Fruit fly (Drosophila melanogaster) whole organism, embryonic: ENCODE measurements around the gene Svil.
A peak's percentile ranks its signal among the peaks of the same experiment; 100 is the strongest.

Experiments
- CG10267 ChIP-seq: fragments of 200-800 bp; sonication (Bioruptor generic); optimal IDR thresholded peaks from 2 replicates; lab custom pipeline; 2018; ENCODE audit warnings: missing biosample characterization, mild to moderate bottlenecking, missing genetic modification characterization, moderate library complexity
- CG11504 ChIP-seq: fragments of 200-800 bp; sonication (Bioruptor generic); optimal IDR thresholded peaks from 3 replicates; lab custom pipeline; 2019; ENCODE audit warnings: missing biosample characterization, mild to moderate bottlenecking, missing genetic modification characterization, moderate library complexity
- CG11723 ChIP-seq: fragments of 200-800 bp; sonication (Bioruptor generic); optimal IDR thresholded peaks from 2 replicates; lab custom pipeline; 2017; ENCODE audit warnings: missing biosample characterization, mild to moderate bottlenecking, missing genetic modification characterization
- CG12769 ChIP-seq: fragments of 200-800 bp; sonication (Bioruptor generic); optimal IDR thresholded peaks from 2 replicates; lab custom pipeline; 2019; ENCODE audit warnings: missing biosample characterization, mild to moderate bottlenecking, missing genetic modification characterization, moderate library complexity
- CG13624 ChIP-seq: fragments of 200-800 bp; sonication (Bioruptor generic); optimal IDR thresholded peaks from 2 replicates; lab custom pipeline; 2016; ENCODE audit warnings: missing biosample characterization, missing genetic modification characterization
- CG16813 ChIP-seq: fragments of 200-800 bp; sonication (Bioruptor generic); IDR thresholded peaks from 3 replicates; pipeline ENCODE4 v1.3.6; 2022; ENCODE audit warnings: missing biosample characterization, missing genetic modification characterization; ENCODE audit not compliant: partially characterized antibody
- CG17568 ChIP-seq: fragments of 200-800 bp; sonication (Bioruptor generic); optimal IDR thresholded peaks from 2 replicates; lab custom pipeline; 2018; ENCODE audit warnings: missing biosample characterization, mild to moderate bottlenecking, missing genetic modification characterization, moderate library complexity
- CG17612 ChIP-seq: fragments of 200-800 bp; sonication (Bioruptor generic); IDR thresholded peaks from 2 replicates; pipeline ENCODE4 v1.3.6; 2022; ENCODE audit warnings: missing biosample characterization, missing genetic modification characterization
- CG2199 ChIP-seq: fragments of 200-800 bp; sonication (Bioruptor generic); IDR thresholded peaks from 3 replicates; pipeline ENCODE4 v1.3.6; 2022; ENCODE audit warnings: missing biosample characterization, missing genetic modification characterization
- CG32532 ChIP-seq: fragments of 200-800 bp; sonication (Bioruptor generic); IDR thresholded peaks from 2 replicates; pipeline ENCODE4 v1.3.6; 2022; ENCODE audit warnings: missing biosample characterization, missing genetic modification characterization
- CG4360 ChIP-seq: fragments of 200-800 bp; sonication (Bioruptor generic); IDR thresholded peaks from 2 replicates; pipeline ENCODE4 v1.3.6; 2022; ENCODE audit warnings: missing biosample characterization, missing genetic modification characterization
- CG4617 ChIP-seq: fragments of 200-800 bp; sonication (Bioruptor generic); optimal IDR thresholded peaks from 3 replicates; lab custom pipeline; 2016; ENCODE audit warnings: missing biosample characterization, missing genetic modification characterization, borderline replicate concordance
- CG9215 ChIP-seq: fragments of 200-800 bp; sonication (Bioruptor generic); IDR thresholded peaks from 2 replicates; pipeline ENCODE4 v1.3.6; 2022; ENCODE audit warnings: missing biosample characterization, missing genetic modification characterization
- CG9797 ChIP-seq: fragments of 200-800 bp; sonication (Bioruptor generic); optimal IDR thresholded peaks from 3 replicates; lab custom pipeline; 2018; ENCODE audit warnings: missing biosample characterization, mild to moderate bottlenecking, missing genetic modification characterization
- CG9932 ChIP-seq: fragments of 200-800 bp; sonication (Bioruptor generic); IDR thresholded peaks from 2 replicates; pipeline ENCODE4 v1.3.6; 2022; ENCODE audit warnings: missing biosample characterization, missing genetic modification characterization
- CHES-1-like ChIP-seq: fragments of 200-800 bp; sonication (Bioruptor generic); optimal IDR thresholded peaks from 2 replicates; lab custom pipeline; 2016; ENCODE audit warnings: missing biosample characterization, missing genetic modification characterization
- Chrac-16 ChIP-seq: fragments of 200-800 bp; sonication (Bioruptor generic); optimal IDR thresholded peaks from 3 replicates; lab custom pipeline; 2016; ENCODE audit warnings: missing biosample characterization, missing genetic modification characterization
- Dbx ChIP-seq: fragments of 200-800 bp; sonication (Bioruptor generic); IDR thresholded peaks from 3 replicates; pipeline ENCODE4 v1.3.6; 2022; ENCODE audit warnings: missing biosample characterization, missing genetic modification characterization
- Dll ChIP-seq: fragments of 200-800 bp; sonication (Bioruptor generic); IDR thresholded peaks from 4 replicates; pipeline ENCODE4 v1.3.6; 2022; ENCODE audit warnings: missing biosample characterization, missing genetic modification characterization; ENCODE audit not compliant: partially characterized antibody
- Doc3 ChIP-seq: fragments of 200-800 bp; sonication (Bioruptor generic); IDR thresholded peaks from 3 replicates; pipeline ENCODE4 v1.3.6; 2022; ENCODE audit warnings: missing biosample characterization, missing genetic modification characterization; ENCODE audit not compliant: partially characterized antibody
- Dref ChIP-seq: fragments of 200-800 bp; sonication (Bioruptor generic); IDR thresholded peaks from 2 replicates; pipeline ENCODE4 v1.3.6; 2022; ENCODE audit warnings: missing biosample characterization, missing genetic modification characterization
- Ets97D ChIP-seq: fragments of 200-800 bp; sonication (Bioruptor generic); optimal IDR thresholded peaks from 3 replicates; lab custom pipeline; 2016; ENCODE audit warnings: missing biosample characterization, missing genetic modification characterization
- Fer1 ChIP-seq: fragments of 200-800 bp; sonication (Bioruptor generic); optimal IDR thresholded peaks from 2 replicates; lab custom pipeline; 2017; ENCODE audit warnings: missing biosample characterization, mild to moderate bottlenecking, missing genetic modification characterization
- Fer3 ChIP-seq: fragments of 200-800 bp; sonication (Bioruptor generic); optimal IDR thresholded peaks from 2 replicates; lab custom pipeline; 2018; ENCODE audit warnings: missing biosample characterization, mild to moderate bottlenecking, missing genetic modification characterization, moderate library complexity
- HLH4C ChIP-seq: fragments of 200-800 bp; sonication (Bioruptor generic); IDR thresholded peaks from 3 replicates; pipeline ENCODE4 v1.3.6; 2022; ENCODE audit warnings: missing biosample characterization, missing genetic modification characterization; ENCODE audit not compliant: partially characterized antibody
- MBD-R2 ChIP-seq: fragments of 200-800 bp; sonication (Bioruptor generic); IDR thresholded peaks from 2 replicates; pipeline ENCODE4 v1.3.6; 2022; ENCODE audit warnings: missing biosample characterization, missing genetic modification characterization
- MESR4 ChIP-seq: fragments of 200-800 bp; sonication (Bioruptor generic); optimal IDR thresholded peaks from 2 replicates; lab custom pipeline; 2018; ENCODE audit warnings: missing biosample characterization, mild to moderate bottlenecking, missing genetic modification characterization, moderate library complexity
- Med ChIP-seq: fragments of 200-800 bp; sonication (Bioruptor generic); peaks from one replicate; lab custom pipeline; 2016; ENCODE audit warnings: missing biosample characterization, missing genetic modification characterization, mild to moderate bottlenecking, inconsistent platforms, moderate library complexity
- Myb ChIP-seq: fragments of 200-800 bp; sonication (Bioruptor generic); optimal IDR thresholded peaks from 2 replicates; lab custom pipeline; 2016; ENCODE audit warnings: missing biosample characterization, missing genetic modification characterization
- NfI ChIP-seq: fragments of 200-800 bp; sonication (Bioruptor generic); optimal IDR thresholded peaks from 3 replicates; lab custom pipeline; 2018; ENCODE audit warnings: missing biosample characterization, mild to moderate bottlenecking, missing genetic modification characterization, moderate library complexity
- Rfx ChIP-seq: fragments of 200-800 bp; sonication (Bioruptor generic); IDR thresholded peaks from 2 replicates; pipeline ENCODE4 v1.3.6; 2022; ENCODE audit warnings: missing biosample characterization, missing genetic modification characterization
- Trl ChIP-seq, 3 experiments: fragments of >200 bp in 2 of 3; fragments of 200-800 bp in 1 of 3; sonication (Bioruptor generic) in 1 of 3; optimal IDR thresholded peaks; 2 replicates in 1 of 3; 3 replicates in 2 of 3; lab custom pipeline; 2016 to 2017; ENCODE audit warnings: missing biosample characterization in 1 of 3, missing genetic modification characterization in 1 of 3
- aop ChIP-seq: fragments of 200-800 bp; sonication (Bioruptor generic); IDR thresholded peaks from 2 replicates; pipeline ENCODE4 v1.3.6; 2022; ENCODE audit warnings: missing biosample characterization, missing genetic modification characterization
- bbx ChIP-seq: fragments of 200-800 bp; sonication (Bioruptor generic); IDR thresholded peaks from 2 replicates; pipeline ENCODE4 v1.3.6; 2022; ENCODE audit warnings: missing biosample characterization, missing genetic modification characterization; ENCODE audit not compliant: partially characterized antibody
- chn ChIP-seq: fragments of 200-800 bp; sonication (Bioruptor generic); optimal IDR thresholded peaks from 2 replicates; lab custom pipeline; 2016; ENCODE audit warnings: missing biosample characterization, missing genetic modification characterization
- dm ChIP-seq: fragments of 200-800 bp; sonication (Bioruptor generic); optimal IDR thresholded peaks from 3 replicates; lab custom pipeline; 2016; ENCODE audit warnings: missing biosample characterization, missing genetic modification characterization
- gfzf ChIP-seq: fragments of 200-800 bp; sonication (Bioruptor generic); optimal IDR thresholded peaks from 2 replicates; lab custom pipeline; 2016; ENCODE audit warnings: missing biosample characterization, mild to moderate bottlenecking, missing genetic modification characterization, moderate library complexity
- hkb ChIP-seq, 2 experiments: fragments of 200-800 bp in 1 of 2; fragments of >200 bp in 1 of 2; sonication (Bioruptor generic) in 1 of 2; IDR thresholded peaks in 1 of 2; optimal IDR thresholded peaks in 1 of 2; 2 replicates each; pipeline versions ENCODE4 v1.3.6 to Lab custom; 2017 to 2022; ENCODE audit warnings: missing biosample characterization in 1 of 2, missing genetic modification characterization in 1 of 2
- lab ChIP-seq: fragments of 200-800 bp; sonication (Bioruptor generic); optimal IDR thresholded peaks from 3 replicates; lab custom pipeline; 2017; ENCODE audit warnings: missing biosample characterization, missing genetic modification characterization, mild to moderate bottlenecking, moderate library complexity, missing genetic modification reagents
- lmd ChIP-seq: fragments of 200-800 bp; sonication (Bioruptor generic); IDR thresholded peaks from 2 replicates; pipeline ENCODE4 v1.3.6; 2022; ENCODE audit warnings: missing biosample characterization, missing genetic modification characterization
- luna ChIP-seq: fragments of 200-800 bp; sonication (Bioruptor generic); optimal IDR thresholded peaks from 2 replicates; lab custom pipeline; 2016; ENCODE audit warnings: missing biosample characterization, missing genetic modification characterization
- nmo ChIP-seq: fragments of 200-800 bp; sonication (Bioruptor generic); optimal IDR thresholded peaks from 2 replicates; lab custom pipeline; 2018; ENCODE audit warnings: missing biosample characterization, mild to moderate bottlenecking, missing genetic modification characterization, moderate library complexity
- pzg ChIP-seq: fragments of 200-800 bp; sonication (Bioruptor generic); optimal IDR thresholded peaks from 3 replicates; lab custom pipeline; 2018; ENCODE audit warnings: missing biosample characterization, mild to moderate bottlenecking, missing genetic modification characterization, moderate library complexity
- salm ChIP-seq: fragments of 200-800 bp; sonication (Bioruptor generic); optimal IDR thresholded peaks from 2 replicates; lab custom pipeline; 2018; ENCODE audit warnings: missing biosample characterization, mild to moderate bottlenecking, missing genetic modification characterization
- so ChIP-seq: fragments of 200-800 bp; sonication (Bioruptor generic); IDR thresholded peaks from 3 replicates; pipeline ENCODE4 v1.3.6; 2022; ENCODE audit warnings: missing biosample characterization, missing genetic modification characterization
- sob ChIP-seq: fragments of 200-800 bp; sonication (Bioruptor generic); IDR thresholded peaks from 2 replicates; pipeline ENCODE4 v1.3.6; 2022; ENCODE audit warnings: missing biosample characterization, missing genetic modification characterization
- sr ChIP-seq: fragments of 200-800 bp; sonication (Bioruptor generic); IDR thresholded peaks from 3 replicates; pipeline ENCODE4 v1.3.6; 2022; ENCODE audit warnings: missing biosample characterization, missing genetic modification characterization

Gene Svil

DNA sequence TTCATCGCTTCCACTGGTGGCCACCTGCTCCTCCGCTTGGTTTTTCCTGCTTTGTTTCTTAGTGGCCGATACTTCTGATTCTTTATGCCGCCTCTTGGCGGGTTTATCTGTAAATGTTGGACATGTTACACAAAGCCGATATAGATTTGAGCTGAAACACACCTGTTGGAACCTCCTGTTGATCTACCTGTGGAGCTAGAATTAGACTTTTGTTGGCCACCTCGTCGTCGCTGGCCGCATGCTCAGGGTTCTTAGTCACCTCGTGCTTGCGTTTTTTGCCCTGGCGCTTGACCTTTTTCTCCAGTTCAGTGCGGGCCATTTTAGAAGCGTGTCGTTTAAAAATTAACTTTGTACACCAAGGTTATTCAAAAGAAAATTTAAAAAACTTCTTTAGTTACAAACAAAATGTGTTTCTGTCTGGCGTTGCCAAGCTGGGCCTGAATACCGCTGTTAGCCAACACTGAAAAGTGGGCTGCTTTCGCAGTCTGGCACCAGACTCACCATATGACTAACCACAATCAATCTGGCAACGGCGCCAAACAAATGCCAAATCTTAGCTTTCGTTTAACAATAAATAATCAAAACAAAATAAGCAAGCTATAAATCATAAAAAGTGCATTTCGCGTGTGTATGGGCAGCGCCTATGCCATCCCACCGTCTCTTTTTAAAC lies at the start of gene Svil, which contains the start of gene CG15877:
Gene Svil, plus strand, starts transcription at position 542 of the 670 bp plus-strand sequence.
Gene CG15877, minus strand, starts transcription at position 443 of the 670 bp plus-strand sequence.
- TF ChIP-seq aop (no peak), CG11504 (tag; lab: Kevin White, UChicago) (peak; percentile 37), CG11723 (GFP tag; lab: Kevin White, UChicago) (no peak), CG10267 (tag; lab: Kevin White, UChicago) (peak; percentile 92), salm (tag; lab: Kevin White, UChicago) (no peak), HLH4C (peak; percentile 46; the same call in 2 of the 3 replicates), CG32532 (GFP tag; lab: Robert Waterston, UW) (peak; percentile 12; the same call in 1 of the 2 replicates), CG9215 (GFP tag; lab: Robert Waterston, UW) (no peak), CG9797 (GFP tag; lab: Kevin White, UChicago) (peak; percentile 7), Rfx (GFP tag; lab: Robert Waterston, UW) (peak; percentile 63), sob (GFP tag; lab: Robert Waterston, UW) (peak; percentile 51), Trl (optimal IDR thresholded peaks at IDR 0.05; lab: Kevin White, UChicago) (no peak), Trl (GFP tag; optimal IDR thresholded peaks at IDR 0.05; lab: Kevin White, UChicago) (no peak), NfI (GFP tag; lab: Kevin White, UChicago) (no peak), Dbx (0 out of 3 replicates have a peak, but pooled peaks have one; percentile 31), Doc3 (GFP tag; lab: Robert Waterston, UW) (0 out of 3 replicates have a peak, but pooled peaks have one; percentile 30), Myb (GFP tag; lab: Kevin White, UChicago) (peak; percentile 54), sr (GFP tag; lab: Robert Waterston, UW) (no peak), lmd (GFP tag; lab: Robert Waterston, UW) (peak; percentile 10; the same call in 1 of the 2 replicates), gfzf (GFP tag; lab: Kevin White, UChicago) (peak; percentile 27), bbx (GFP tag; lab: Robert Waterston, UW) (peak; percentile 23; the same call in 1 of the 2 replicates), hkb (optimal IDR thresholded peaks at IDR 0.05; lab: Kevin White, UChicago) (peak; percentile 72), hkb (GFP tag; IDR thresholded peaks at IDR 0.05; lab: Robert Waterston, UW) (no peak), Dll (0 out of 4 replicates have a peak, but pooled peaks have one; percentile 41), luna (peak; percentile 29), so (GFP tag; lab: Robert Waterston, UW) (0 out of 3 replicates have a peak, but pooled peaks have one; percentile 25), MESR4 (GFP tag; lab: Kevin White, UChicago) (peak; percentile 39), CG12769 (tag; lab: Kevin White, UChicago) (peak; percentile 29), CG17612 (GFP tag; lab: Robert Waterston, UW) (no peak), Chrac-16 (GFP tag; lab: Kevin White, UChicago) (no peak), nmo (GFP tag; lab: Kevin White, UChicago) (peak; percentile 18), pzg (GFP tag; lab: Kevin White, UChicago) (peak; percentile 72), CG16813 (GFP tag; lab: Robert Waterston, UW) (peak; percentile 44; the same call in 1 of the 3 replicates), dm (GFP tag; lab: Kevin White, UChicago) (peak; percentile 80), CHES-1-like (peak; percentile 0), Dref (GFP tag; lab: Robert Waterston, UW) (0 out of 2 replicates have a peak, but pooled peaks have one; percentile 24), CG17568 (GFP tag; lab: Kevin White, UChicago) (no peak), CG4617 (GFP tag; lab: Kevin White, UChicago) (peak; percentile 66), CG2199 (0 out of 3 replicates have a peak, but pooled peaks have one; percentile 52), Ets97D (GFP tag; lab: Kevin White, UChicago) (peak; percentile 56), lab (GFP tag; lab: Kevin White, UChicago) (peak; percentile 2), CG9932 (peak; percentile 56), MBD-R2 (GFP tag; lab: Robert Waterston, UW) (peak; percentile 99), CG13624 (GFP tag; lab: Kevin White, UChicago) (peak; percentile 22), CG4360 (no peak), Fer3 (no peak), chn (GFP tag; lab: Kevin White, UChicago) (peak; percentile 45), Fer1 (GFP tag; lab: Kevin White, UChicago) (peak; percentile 4), Med (peak; percentile 92)
